Fruit fly (Drosophila melanogaster) whole organism, embryonic: ENCODE data around the gene sdt.

Experiments
- CG10274 ChIP-seq: fragments of 200-800 bp; sonication (Bioruptor generic); optimal IDR thresholded peaks from 3 replicates; lab custom pipeline; 2017; ENCODE audit warnings: missing biosample characterization, mild to moderate bottlenecking, missing genetic modification characterization
- CG10565 ChIP-seq: fragments of 200-800 bp; sonication (Bioruptor generic); optimal IDR thresholded peaks from 3 replicates; lab custom pipeline; 2016; ENCODE audit warnings: missing biosample characterization, mild to moderate bottlenecking, missing genetic modification characterization
- CG10979 ChIP-seq: fragments of 200-800 bp; sonication (Bioruptor generic); optimal IDR thresholded peaks from 2 replicates; lab custom pipeline; 2018; ENCODE audit warnings: missing biosample characterization, mild to moderate bottlenecking, missing genetic modification characterization, moderate library complexity
- CG11456 ChIP-seq: fragments of 200-800 bp; sonication (Bioruptor generic); IDR thresholded peaks from 3 replicates; pipeline ENCODE4 v1.3.6; 2022; ENCODE audit warnings: missing biosample characterization, missing genetic modification characterization
- CG12769 ChIP-seq: fragments of 200-800 bp; sonication (Bioruptor generic); optimal IDR thresholded peaks from 2 replicates; lab custom pipeline; 2019; ENCODE audit warnings: missing biosample characterization, mild to moderate bottlenecking, missing genetic modification characterization, moderate library complexity
- CG12942 ChIP-seq: fragments of 200-800 bp; sonication (Bioruptor generic); optimal IDR thresholded peaks from 3 replicates; lab custom pipeline; 2016; ENCODE audit warnings: missing biosample characterization, missing genetic modification characterization
- CG14441 ChIP-seq: fragments of 200-800 bp; sonication (Bioruptor generic); IDR thresholded peaks from 2 replicates; pipeline ENCODE4 v1.3.6; 2022; ENCODE audit warnings: missing biosample characterization, missing genetic modification characterization
- CG15011 ChIP-seq: fragments of 200-800 bp; sonication (Bioruptor generic); optimal IDR thresholded peaks from 3 replicates; lab custom pipeline; 2018; ENCODE audit warnings: missing biosample characterization, mild to moderate bottlenecking, missing genetic modification characterization
- CG15073 ChIP-seq: fragments of 200-800 bp; sonication (Bioruptor generic); optimal IDR thresholded peaks from 2 replicates; lab custom pipeline; 2016; ENCODE audit warnings: missing biosample characterization, missing genetic modification characterization
- CG15479 ChIP-seq: fragments of 200-800 bp; sonication (Bioruptor generic); optimal IDR thresholded peaks from 3 replicates; lab custom pipeline; 2019; ENCODE audit warnings: missing biosample characterization, mild to moderate bottlenecking, missing genetic modification characterization, moderate library complexity
- CG17186 ChIP-seq: fragments of 200-800 bp; sonication (Bioruptor generic); optimal IDR thresholded peaks from 3 replicates; lab custom pipeline; 2017; ENCODE audit warnings: missing biosample characterization, missing genetic modification reagents, missing genetic modification characterization
- CG2129 ChIP-seq: fragments of 200-800 bp; sonication (Bioruptor generic); IDR thresholded peaks from 2 replicates; pipeline ENCODE4 v1.3.6; 2022; ENCODE audit warnings: missing biosample characterization, missing genetic modification characterization; ENCODE audit not compliant: partially characterized antibody
- CG2202 ChIP-seq: fragments of 200-800 bp; sonication (Bioruptor generic); optimal IDR thresholded peaks from 2 replicates; lab custom pipeline; 2018; ENCODE audit warnings: missing biosample characterization, mild to moderate bottlenecking, missing genetic modification characterization
- CG2889 ChIP-seq: fragments of 200-800 bp; sonication (Bioruptor generic); IDR thresholded peaks from 3 replicates; pipeline ENCODE4 v1.3.6; 2022; ENCODE audit warnings: missing biosample characterization, missing genetic modification characterization
- CG30020 ChIP-seq: fragments of 200-800 bp; optimal IDR thresholded peaks from 2 replicates; lab custom pipeline; 2019; ENCODE audit warnings: missing biosample characterization, mild to moderate bottlenecking, missing genetic modification characterization, moderate library complexity
- CG43689 ChIP-seq: fragments of 200-800 bp; sonication (Bioruptor generic); IDR thresholded peaks from 2 replicates; pipeline ENCODE4 v1.3.6; 2022; ENCODE audit warnings: missing biosample characterization, missing genetic modification characterization
- CG6854 ChIP-seq: fragments of 200-800 bp; sonication (Bioruptor generic); optimal IDR thresholded peaks from 3 replicates; lab custom pipeline; 2017; ENCODE audit warnings: missing biosample characterization, mild to moderate bottlenecking, missing genetic modification characterization
- CG9797 ChIP-seq: fragments of 200-800 bp; sonication (Bioruptor generic); optimal IDR thresholded peaks from 3 replicates; lab custom pipeline; 2018; ENCODE audit warnings: missing biosample characterization, mild to moderate bottlenecking, missing genetic modification characterization
- Dip2 ChIP-seq: fragments of 200-800 bp; sonication (Bioruptor generic); IDR thresholded peaks from 2 replicates; pipeline ENCODE4 v1.3.6; 2022; ENCODE audit warnings: missing biosample characterization, missing genetic modification characterization
- Ets65A ChIP-seq: fragments of 200-800 bp; sonication (Bioruptor generic); peaks from one replicate; lab custom pipeline; 2016; ENCODE audit warnings: missing biosample characterization, missing genetic modification characterization
- Fer1 ChIP-seq: fragments of 200-800 bp; sonication (Bioruptor generic); optimal IDR thresholded peaks from 2 replicates; lab custom pipeline; 2017; ENCODE audit warnings: missing biosample characterization, mild to moderate bottlenecking, missing genetic modification characterization
- H15 ChIP-seq: fragments of 200-800 bp; sonication (Bioruptor generic); IDR thresholded peaks from 3 replicates; pipeline ENCODE4 v1.3.6; 2022; ENCODE audit warnings: missing biosample characterization, missing genetic modification characterization
- HLH3B ChIP-seq: fragments of 200-800 bp; sonication (Bioruptor generic); IDR thresholded peaks from 2 replicates; pipeline ENCODE4 v1.3.6; 2022; ENCODE audit warnings: missing biosample characterization, missing genetic modification characterization
- HmgZ ChIP-seq: fragments of 200-800 bp; sonication (Bioruptor generic); optimal IDR thresholded peaks from 2 replicates; lab custom pipeline; 2018; ENCODE audit warnings: missing biosample characterization, mild to moderate bottlenecking, missing genetic modification characterization
- Hmr ChIP-seq: fragments of 200-800 bp; sonication (Bioruptor generic); optimal IDR thresholded peaks from 3 replicates; lab custom pipeline; 2017; ENCODE audit warnings: mild to moderate bottlenecking, missing biosample characterization, missing genetic modification reagents, missing genetic modification characterization
- Hr78 ChIP-seq, 2 experiments: fragments of 200-800 bp in 1 of 2; fragments of >200 bp in 1 of 2; sonication (Bioruptor generic) in 1 of 2; optimal IDR thresholded peaks; 2 replicates each; lab custom pipeline; 2017 to 2019; ENCODE audit warnings: missing biosample characterization in 2 of 2, missing genetic modification characterization in 2 of 2, mild to moderate bottlenecking in 1 of 2, moderate library complexity in 1 of 2
- MBD-R2 ChIP-seq: fragments of 200-800 bp; sonication (Bioruptor generic); IDR thresholded peaks from 2 replicates; pipeline ENCODE4 v1.3.6; 2022; ENCODE audit warnings: missing biosample characterization, missing genetic modification characterization
- Nf-YA ChIP-seq: fragments of 200-800 bp; sonication (Bioruptor generic); IDR thresholded peaks from 2 replicates; pipeline ENCODE4 v1.3.6; 2022; ENCODE audit warnings: missing biosample characterization, missing genetic modification characterization
- Pdp1 ChIP-seq, 2 experiments: fragments of 200-800 bp; sonication (Bioruptor generic); optimal IDR thresholded peaks; 3 replicates each; lab custom pipeline; 2016; ENCODE audit warnings: missing biosample characterization in 2 of 2, missing genetic modification characterization in 2 of 2, mild to moderate bottlenecking in 1 of 2, moderate library complexity in 1 of 2
- Sox100B ChIP-seq: fragments of 200-800 bp; sonication (Bioruptor generic); optimal IDR thresholded peaks from 3 replicates; lab custom pipeline; 2018; ENCODE audit warnings: missing biosample characterization, mild to moderate bottlenecking, missing genetic modification characterization
- Trl ChIP-seq, 3 experiments: fragments of >200 bp in 2 of 3; fragments of 200-800 bp in 1 of 3; sonication (Bioruptor generic) in 1 of 3; optimal IDR thresholded peaks; 2 replicates in 1 of 3; 3 replicates in 2 of 3; lab custom pipeline; 2016 to 2017; ENCODE audit warnings: missing biosample characterization in 1 of 3, missing genetic modification characterization in 1 of 3
- cas ChIP-seq: fragments of 200-800 bp; sonication (Bioruptor generic); IDR thresholded peaks from 2 replicates; pipeline ENCODE4 v1.3.6; 2022; ENCODE audit warnings: missing biosample characterization, missing genetic modification characterization
- corto ChIP-seq: fragments of 200-800 bp; sonication (Bioruptor generic); optimal IDR thresholded peaks from 2 replicates; lab custom pipeline; 2016; ENCODE audit warnings: missing biosample characterization, mild to moderate bottlenecking, missing genetic modification characterization, moderate library complexity
- cwo ChIP-seq: fragments of 200-800 bp; sonication (Bioruptor generic); optimal IDR thresholded peaks from 3 replicates; lab custom pipeline; 2017; ENCODE audit warnings: missing biosample characterization, missing genetic modification characterization, mild to moderate bottlenecking, moderate library complexity, missing genetic modification reagents
- danr ChIP-seq: fragments of 200-800 bp; sonication (Bioruptor generic); IDR thresholded peaks from 2 replicates; pipeline ENCODE4 v1.3.6; 2022; ENCODE audit warnings: missing biosample characterization, missing genetic modification characterization
- en ChIP-seq: fragments of 200-800 bp; sonication (Bioruptor generic); optimal IDR thresholded peaks from 2 replicates; lab custom pipeline; 2016; ENCODE audit warnings: missing biosample characterization, missing genetic modification characterization
- exex ChIP-seq: fragments of 200-800 bp; sonication (Bioruptor generic); optimal IDR thresholded peaks from 4 replicates; lab custom pipeline; 2018; ENCODE audit warnings: missing biosample characterization, mild to moderate bottlenecking, missing genetic modification characterization, moderate library complexity
- ftz-f1 ChIP-seq: fragments of 200-800 bp; sonication (Bioruptor generic); optimal IDR thresholded peaks from 2 replicates; lab custom pipeline; 2016; ENCODE audit warnings: missing biosample characterization, missing genetic modification characterization
- hth ChIP-seq: fragments of >200 bp; optimal IDR thresholded peaks from 2 replicates; lab custom pipeline; 2017; ENCODE audit warnings: inconsistent platforms
- kah ChIP-seq: fragments of 200-800 bp; sonication (Bioruptor generic); optimal IDR thresholded peaks from 2 replicates; lab custom pipeline; 2018; ENCODE audit warnings: missing biosample characterization, mild to moderate bottlenecking, missing genetic modification characterization
- kni ChIP-seq: fragments of 200-800 bp; sonication (Bioruptor generic); optimal IDR thresholded peaks from 3 replicates; lab custom pipeline; 2017; ENCODE audit warnings: mild to moderate bottlenecking, missing biosample characterization, missing genetic modification reagents, missing genetic modification characterization
- maf-S ChIP-seq: fragments of 200-800 bp; sonication (Bioruptor generic); optimal IDR thresholded peaks from 2 replicates; lab custom pipeline; 2016; ENCODE audit warnings: missing biosample characterization, missing genetic modification characterization
- mld ChIP-seq: fragments of 200-800 bp; sonication (Bioruptor generic); IDR thresholded peaks from 3 replicates; pipeline ENCODE4 v1.3.6; 2022; ENCODE audit warnings: missing biosample characterization, missing genetic modification characterization; ENCODE audit not compliant: partially characterized antibody
- nau ChIP-seq: fragments of 200-800 bp; sonication (Bioruptor generic); optimal IDR thresholded peaks from 3 replicates; lab custom pipeline; 2017; ENCODE audit warnings: missing biosample characterization, mild to moderate bottlenecking, missing genetic modification characterization, missing genetic modification reagents
- nerfin-1 ChIP-seq: fragments of 200-800 bp; sonication (Bioruptor generic); optimal IDR thresholded peaks from 3 replicates; lab custom pipeline; 2019; ENCODE audit warnings: missing biosample characterization, mild to moderate bottlenecking, missing genetic modification characterization, moderate library complexity
- slou ChIP-seq: fragments of 200-800 bp; sonication (Bioruptor generic); optimal IDR thresholded peaks from 3 replicates; lab custom pipeline; 2016; ENCODE audit warnings: missing biosample characterization, missing genetic modification characterization
- tgo ChIP-seq: fragments of 200-800 bp; sonication (Bioruptor generic); IDR thresholded peaks from 3 replicates; pipeline ENCODE4 v1.3.6; 2022; ENCODE audit warnings: missing biosample characterization, missing genetic modification characterization
- tin ChIP-seq: fragments of 200-800 bp; sonication (Bioruptor generic); optimal IDR thresholded peaks from 3 replicates; lab custom pipeline; 2016; ENCODE audit warnings: missing biosample characterization, missing genetic modification characterization
- tna ChIP-seq: fragments of 200-800 bp; sonication (Bioruptor generic); IDR thresholded peaks from 2 replicates; pipeline ENCODE4 v1.3.6; 2022; ENCODE audit warnings: missing biosample characterization, missing genetic modification characterization; ENCODE audit not compliant: partially characterized antibody
- trem ChIP-seq: fragments of 200-800 bp; optimal IDR thresholded peaks from 3 replicates; lab custom pipeline; 2019; ENCODE audit warnings: missing biosample characterization, mild to moderate bottlenecking, missing genetic modification characterization, moderate library complexity
- vnd ChIP-seq: fragments of 200-800 bp; sonication (Bioruptor generic); IDR thresholded peaks from 3 replicates; pipeline ENCODE4 v1.3.6; 2022; ENCODE audit warnings: missing biosample characterization, missing genetic modification characterization; ENCODE audit not compliant: partially characterized antibody

The sdt gene

DNA sequence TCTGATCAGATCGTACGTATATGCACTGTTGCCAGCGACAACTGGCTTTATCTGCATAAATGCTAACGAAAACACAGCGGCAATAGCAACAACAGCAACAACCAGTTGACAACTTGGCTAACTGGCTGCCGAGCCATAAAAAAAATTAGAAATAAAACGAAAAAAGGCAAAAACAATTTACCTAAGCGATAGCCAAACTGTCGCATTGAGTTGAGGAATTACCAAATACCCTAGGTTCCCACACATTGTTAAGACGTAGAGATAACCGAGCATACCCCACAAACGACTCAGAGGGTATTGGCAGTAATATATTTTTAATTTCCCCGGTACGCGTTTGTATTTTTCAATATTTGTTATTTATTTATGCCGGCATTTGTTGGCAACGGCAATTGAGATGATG lies 54.8 kb downstream of the sdt start (continued):
- TF ChIP-seq tna: no peak
- no peak for TF ChIP-seq HLH3B (GFP tag; lab: Robert Waterston, UW)
- no peak for TF ChIP-seq CG15479 (GFP tag; lab: Kevin White, UChicago)
- no peak for TF ChIP-seq CG10565
- 0 out of 3 replicates have a peak, but pooled peaks have one; percentile 45 for TF ChIP-seq CG11456
- TF ChIP-seq maf-S: no peak
- TF ChIP-seq CG2889 (GFP tag; lab: Robert Waterston, UW): no peak
- no peak for TF ChIP-seq CG30020 (tag; lab: Kevin White, UChicago)
- no peak for TF ChIP-seq cas (GFP tag; lab: Robert Waterston, UW)
- no peak for TF ChIP-seq Hr78 (GFP tag; optimal IDR thresholded peaks at IDR 0.05; lab: Kevin White, UChicago)
- TF ChIP-seq CG15073 (GFP tag; lab: Kevin White, UChicago): no peak
- no peak for TF ChIP-seq CG15011 (GFP tag; lab: Kevin White, UChicago)
- no peak for TF ChIP-seq CG14441 (GFP tag; lab: Robert Waterston, UW)
- peak; percentile 21; the same call in 1 of the 2 replicates for TF ChIP-seq MBD-R2
- TF ChIP-seq tgo: no peak
- no peak for TF ChIP-seq nerfin-1 (tag; lab: Kevin White, UChicago)
- TF ChIP-seq Trl (optimal IDR thresholded peaks at IDR 0.05; lab: Kevin White, UChicago): no peak
- TF ChIP-seq Trl (GFP tag; optimal IDR thresholded peaks at IDR 0.05; lab: Kevin White, UChicago): no peak
- TF ChIP-seq vnd: no peak
- TF ChIP-seq hth (lab: Kevin White, UChicago): no peak
- peak; percentile 53 for TF ChIP-seq Hmr (GFP tag; lab: Kevin White, UChicago)
- TF ChIP-seq CG17186 (GFP tag; lab: Kevin White, UChicago): no peak
- peak; percentile 37 for TF ChIP-seq CG12769 (tag; lab: Kevin White, UChicago)
- TF ChIP-seq Pdp1 (GFP tag; optimal IDR thresholded peaks at IDR 0.05; lab: Kevin White, UChicago): peak; percentile 5 to 21
- TF ChIP-seq CG6854: no peak
- TF ChIP-seq slou (GFP tag; lab: Kevin White, UChicago): no peak
- no peak for TF ChIP-seq Nf-YA
- TF ChIP-seq en (GFP tag; lab: Kevin White, UChicago): no peak
- TF ChIP-seq trem (tag; lab: Kevin White, UChicago): no peak
- no peak for TF ChIP-seq danr (GFP tag; lab: Robert Waterston, UW)
- TF ChIP-seq Sox100B (GFP tag; lab: Kevin White, UChicago): peak; percentile 0
- TF ChIP-seq CG9797: no peak
- no peak for TF ChIP-seq kni
- no peak for TF ChIP-seq Ets65A
- TF ChIP-seq ftz-f1 (GFP tag; lab: Kevin White, UChicago): no peak
- no peak for TF ChIP-seq kah (GFP tag; lab: Kevin White, UChicago)
- TF ChIP-seq tin (GFP tag; lab: Kevin White, UChicago): no peak
- peak; percentile 40 for TF ChIP-seq HmgZ (tag; lab: Kevin White, UChicago)
- peak; percentile 2 for TF ChIP-seq corto (GFP tag; lab: Kevin White, UChicago)
- TF ChIP-seq H15 (GFP tag; lab: Robert Waterston, UW): no peak
- TF ChIP-seq CG2129 (GFP tag; lab: Robert Waterston, UW): no peak
- TF ChIP-seq exex (tag; lab: Kevin White, UChicago): peak; percentile 81
- TF ChIP-seq mld (GFP tag; lab: Robert Waterston, UW): no peak
- TF ChIP-seq cwo: peak; percentile 33
- no peak for TF ChIP-seq nau (GFP tag; lab: Kevin White, UChicago)
- peak; percentile 44 for TF ChIP-seq Fer1 (GFP tag; lab: Kevin White, UChicago)
- TF ChIP-seq CG43689: no peak
- no peak for TF ChIP-seq CG10274 (GFP tag; lab: Kevin White, UChicago)
- no peak for TF ChIP-seq CG10979 (tag; lab: Kevin White, UChicago)
- TF ChIP-seq CG12942 (GFP tag; lab: Kevin White, UChicago): no peak
- no peak for TF ChIP-seq Dip2 (GFP tag; lab: Robert Waterston, UW)
- TF ChIP-seq CG2202 (tag; lab: Kevin White, UChicago): no peak
